Worm (Caenorhabditis elegans): Measurements from ENCODE around the gene spp-7.

DNA sequence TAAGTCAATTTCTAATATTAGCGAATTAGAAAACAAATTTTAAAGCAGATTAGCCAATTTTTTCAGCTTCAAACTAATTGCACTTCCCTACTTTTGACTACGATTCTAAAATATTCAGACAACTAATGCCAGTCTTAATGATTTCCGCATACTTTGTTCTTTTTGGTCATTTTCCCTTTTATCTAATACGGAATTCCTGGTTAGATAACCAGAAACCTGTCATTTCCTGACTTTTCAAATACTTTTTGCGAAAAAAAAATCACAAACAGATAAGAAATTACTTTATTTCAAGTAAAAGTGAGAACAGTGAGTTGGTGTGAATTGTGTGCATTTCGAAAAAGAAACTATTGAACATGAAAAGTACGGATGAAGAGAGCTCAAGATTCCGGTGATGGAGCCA is 35.5 kb downstream of the spp-7 start:
- no peak for TF ChIP-seq unc-62 (GFP tag; optimal IDR thresholded peaks at IDR 0.05)
- TF ChIP-seq ceh-40 (GFP tag; IDR thresholded peaks at IDR 0.05): no peak
- TF ChIP-seq him-1 (tag; optimal IDR thresholded peaks at IDR 0.05): no peak

Data from whole organism, young adult.